Worm (Caenorhabditis elegans) whole organism, L2 larva: ENCODE data around the gene rmd-1.

Experiments used
- aly-2 ChIP-seq: fragments of 150-350 bp; optimal IDR thresholded peaks from 2 replicates; lab custom pipeline; 2014; ENCODE audit warnings: missing biosample characterization, missing genetic modification characterization
- blmp-1 ChIP-seq: sonication (generic microtip); optimal IDR thresholded peaks from 2 replicates; lab custom pipeline; 2017; ENCODE audit warnings: missing genetic modification characterization, mild to moderate bottlenecking, missing compliant biosample characterization, antibody characterized with exemption, moderate library complexity; ENCODE audit not compliant: insufficient read depth
- egl-27 ChIP-seq: sonication (generic microtip); optimal IDR thresholded peaks from 3 replicates; lab custom pipeline; 2017; ENCODE audit warnings: missing biosample characterization, missing genetic modification reagents, missing genetic modification characterization
- nhr-10 ChIP-seq: sonication (generic microtip); optimal IDR thresholded peaks from 2 replicates; lab custom pipeline; 2017; ENCODE audit warnings: missing biosample characterization, missing genetic modification characterization
- nhr-11 ChIP-seq: fragments of 150-350 bp; optimal IDR thresholded peaks from 2 replicates; lab custom pipeline; 2014; ENCODE audit warnings: missing biosample characterization, missing genetic modification characterization
- nhr-77 ChIP-seq: fragments of 150-350 bp; optimal IDR thresholded peaks from 2 replicates; lab custom pipeline; 2014; ENCODE audit warnings: missing biosample characterization, missing genetic modification characterization
- unc-55 ChIP-seq: fragments of 150-350 bp; sonication (generic microtip); optimal IDR thresholded peaks from 3 replicates; lab custom pipeline; 2014; ENCODE audit warnings: missing biosample characterization, missing genetic modification reagents, missing genetic modification characterization
- unc-62 ChIP-seq: fragments of 150-350 bp; optimal IDR thresholded peaks from 2 replicates; lab custom pipeline; 2014; ENCODE audit warnings: missing biosample characterization, missing genetic modification reagents, missing genetic modification characterization
- zag-1 ChIP-seq: fragments of 150-350 bp; optimal IDR thresholded peaks from 2 replicates; lab custom pipeline; 2014; ENCODE audit warnings: missing biosample characterization, missing genetic modification characterization

DNA sequence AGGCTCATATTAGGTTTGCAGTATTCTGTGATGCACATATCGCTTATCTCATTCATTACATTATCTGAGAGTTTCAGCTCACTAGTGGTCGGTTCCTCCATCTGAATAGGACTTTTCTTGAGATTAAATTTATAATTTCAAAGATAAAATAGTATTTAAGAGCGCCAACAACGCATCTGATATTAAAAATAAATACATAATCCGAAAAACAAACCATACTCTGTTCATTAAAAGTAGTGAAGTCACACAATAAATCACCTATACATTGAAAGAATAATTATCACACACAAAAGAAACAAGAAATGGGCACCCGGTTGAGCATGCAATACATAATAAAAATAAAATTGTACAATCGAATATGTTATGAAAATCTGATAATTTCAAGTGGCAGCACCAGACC is 1.5 kb upstream of the rmd-1 start, which contains the start of gene vps-53:
- no peak for TF ChIP-seq egl-27 (tag; lab: Kevin White, UChicago)
- TF ChIP-seq aly-2 (tag; lab: Kevin White, UChicago), result no peak
- TF ChIP-seq nhr-11 (tag; lab: Kevin White, UChicago), result no peak
- TF ChIP-seq nhr-10 (tag; lab: Kevin White, UChicago), result no peak
- TF ChIP-seq nhr-77, result no peak
- no peak for TF ChIP-seq unc-55 (GFP tag; lab: Kevin White, UChicago)
- no peak for TF ChIP-seq zag-1
- TF ChIP-seq blmp-1 (tag; lab: Kevin White, UChicago), result no peak
- no peak for TF ChIP-seq unc-62 (GFP tag; lab: Kevin White, UChicago)
